Worm (Caenorhabditis elegans): Measurements from ENCODE around the gene Y50D4A.1.

DNA sequence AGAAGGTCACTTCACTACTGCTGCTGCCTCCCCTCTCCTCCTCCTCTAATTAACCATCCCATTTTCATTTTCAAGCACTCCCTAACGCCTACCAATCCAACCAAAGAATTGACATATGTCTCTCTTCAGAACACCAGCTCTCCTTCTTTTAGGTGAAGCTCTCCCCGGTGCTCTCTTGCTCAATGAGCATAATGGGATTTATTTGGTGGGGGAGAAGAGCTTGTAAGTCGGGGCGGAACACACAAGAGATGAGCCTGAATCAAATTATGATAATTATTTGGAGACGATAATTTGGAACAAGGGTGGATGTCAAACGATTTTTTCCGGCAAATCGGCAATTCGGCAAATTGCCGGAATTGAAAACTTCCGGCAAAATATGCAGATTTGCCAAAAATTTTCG, 45.1 kb downstream of the Y50D4A.1 start:
- TF ChIP-seq unc-62 (GFP tag; optimal IDR thresholded peaks at IDR 0.05) (no peak), fos-1 (tag; optimal IDR thresholded peaks at IDR 0.05) (no peak), nhr-6 (tag; optimal IDR thresholded peaks at IDR 0.05) (no peak), crh-2 (tag; optimal IDR thresholded peaks at IDR 0.05) (no peak), ama-1 (optimal IDR thresholded peaks at IDR 0.05) (no peak), C34F6.9 (tag; optimal IDR thresholded peaks at IDR 0.05) (no peak), peb-1 (tag; optimal IDR thresholded peaks at IDR 0.05) (no peak)

Measured in whole organism, L2 larva.